Comparison of ENCODE assay signal across 1 fruit fly cellular context in genomic region chrX:1950311-1950710, dm6.
TF ChIP-seq lines count a peak whose summit lies in the region.

No protein-coding gene starts in this region.

TF ChIP-seq in whole organism, embryonic, 481 proteins besides CTCF, POLR2A, EP300 and RAD21 (continued from another document):
- TF ChIP-seq GATAe (GFP tag; conservative IDR thresholded peaks at IDR 0.05; lab: Robert Waterston, UW), result peak; percentile 58; the same call in 1 of the 2 replicates
- 0 out of 2 replicates have a peak, but pooled peaks have one; percentile 24 for TF ChIP-seq Dref (GFP tag; IDR thresholded peaks at IDR 0.05; lab: Robert Waterston, UW)
- peak; percentile 8 for TF ChIP-seq CG7987 (GFP tag; optimal IDR thresholded peaks at IDR 0.05; lab: Kevin White, UChicago)
- no peak for TF ChIP-seq ssp (GFP tag; IDR thresholded peaks at IDR 0.05; lab: Robert Waterston, UW)
- TF ChIP-seq Lim3 (GFP tag; IDR thresholded peaks at IDR 0.05; lab: Robert Waterston, UW), result no peak
- no peak for TF ChIP-seq CG34224 (GFP tag; IDR thresholded peaks at IDR 0.05; lab: Robert Waterston, UW; ENCODE audit: partially characterized antibody)
- peak; percentile 27 for TF ChIP-seq Med (GFP tag; lab: Kevin White, UChicago)
- TF ChIP-seq jumu (GFP tag; optimal IDR thresholded peaks at IDR 0.05; lab: Kevin White, UChicago), result no peak
- TF ChIP-seq Trl (optimal IDR thresholded peaks at IDR 0.05; lab: Kevin White, UChicago), result peak; percentile 5 to 24
- TF ChIP-seq Trl (GFP tag; optimal IDR thresholded peaks at IDR 0.05; lab: Kevin White, UChicago), result no peak
- TF ChIP-seq Hr3 (GFP tag; optimal IDR thresholded peaks at IDR 0.05; lab: Kevin White, UChicago), result no peak
- no peak for TF ChIP-seq CG14050 (GFP tag; IDR thresholded peaks at IDR 0.05; lab: Robert Waterston, UW)
- TF ChIP-seq dati (GFP tag; IDR thresholded peaks at IDR 0.05; lab: Robert Waterston, UW), result no peak
- TF ChIP-seq gsb-n (tag; optimal IDR thresholded peaks at IDR 0.05; lab: Kevin White, UChicago), result no peak
- no peak for TF ChIP-seq wek (GFP tag; optimal IDR thresholded peaks at IDR 0.05; lab: Kevin White, UChicago)
- TF ChIP-seq sug (tag; optimal IDR thresholded peaks at IDR 0.05; lab: Kevin White, UChicago), result peak; percentile 0
